Worm (Caenorhabditis elegans) whole organism, dauer: ENCODE results near the gene nhr-237.

ENCODE experiments used
- unc-62 ChIP-seq: sonication (generic microtip); optimal IDR thresholded peaks from 2 replicates; lab custom pipeline; 2017; ENCODE audit warnings: missing biosample characterization, missing genetic modification reagents, missing genetic modification characterization

nhr-237 gene

DNA sequence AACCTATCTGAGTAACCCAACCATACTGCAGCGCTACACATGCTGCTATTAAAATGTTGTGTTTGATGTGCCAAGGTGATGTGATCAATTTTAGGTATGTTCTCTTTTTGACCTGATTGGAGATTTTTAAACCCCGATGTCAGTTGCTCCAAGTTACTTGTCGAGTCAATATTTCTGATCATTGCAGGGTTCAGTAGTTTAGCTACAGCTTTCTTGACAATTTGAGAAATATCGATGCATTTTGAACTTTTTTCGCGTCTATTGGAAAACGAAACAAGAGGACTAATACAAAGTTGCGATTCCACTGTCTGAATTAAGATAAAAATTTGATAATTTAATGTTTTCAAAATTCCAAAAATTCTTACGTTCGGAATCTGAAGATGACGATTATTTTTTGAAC lies 3.2 kb downstream of the nhr-237 start:
- TF ChIP-seq unc-62 (GFP tag; lab: Kevin White, UChicago) = no peak

ce11 chrV:1621494-1621893 lies 5.1 kb downstream of the nhr-237 start, which contains the start of gene nhr-117:
nhr-117 (minus strand) TSS chrV:1621520.
- TF ChIP-seq unc-62 (GFP tag; lab: Kevin White, UChicago) = no peak

- TF ChIP-seq unc-62 (GFP tag; lab: Kevin White, UChicago) = no peak
Measured at ce11 chrV:1620537-1620936, 6.1 kb downstream of the nhr-237 start.

- no peak for TF ChIP-seq unc-62 (GFP tag; lab: Kevin White, UChicago)
Measured at ce11 chrV:1618760-1619159, 7.9 kb downstream of the nhr-237 start, which contains the start of gene nhr-179. nhr-179 (minus strand) TSS chrV:1618860.

DNA sequence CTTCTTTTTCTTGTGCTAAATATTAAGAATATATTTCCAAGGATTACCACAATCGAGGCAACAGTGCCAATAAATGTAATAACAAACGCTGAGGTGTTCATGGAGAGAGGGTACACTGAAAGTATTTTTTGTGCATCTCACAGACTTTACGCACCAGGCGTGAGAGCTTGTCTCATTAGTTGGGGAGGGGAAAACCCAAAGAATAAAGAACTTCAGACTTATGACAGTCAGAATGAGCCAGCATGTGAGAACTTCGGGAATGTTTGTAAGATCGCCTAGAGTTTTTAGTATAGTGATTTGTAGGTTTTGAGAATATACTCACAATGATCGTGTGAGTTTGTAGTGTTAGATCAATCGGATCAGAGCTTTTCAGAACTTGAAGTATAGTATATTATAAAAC lies 11.9 kb downstream of the nhr-237 start, which contains the start of gene srbc-41:
srbc-41 (minus strand) TSS at position 101 of the 400 bp plus-strand sequence.
- no peak for TF ChIP-seq unc-62 (GFP tag; lab: Kevin White, UChicago)

ce11 chrV:1611570-1611969 lies 15.1 kb downstream of the nhr-237 start:
- TF ChIP-seq unc-62 (GFP tag; lab: Kevin White, UChicago) = no peak

DNA sequence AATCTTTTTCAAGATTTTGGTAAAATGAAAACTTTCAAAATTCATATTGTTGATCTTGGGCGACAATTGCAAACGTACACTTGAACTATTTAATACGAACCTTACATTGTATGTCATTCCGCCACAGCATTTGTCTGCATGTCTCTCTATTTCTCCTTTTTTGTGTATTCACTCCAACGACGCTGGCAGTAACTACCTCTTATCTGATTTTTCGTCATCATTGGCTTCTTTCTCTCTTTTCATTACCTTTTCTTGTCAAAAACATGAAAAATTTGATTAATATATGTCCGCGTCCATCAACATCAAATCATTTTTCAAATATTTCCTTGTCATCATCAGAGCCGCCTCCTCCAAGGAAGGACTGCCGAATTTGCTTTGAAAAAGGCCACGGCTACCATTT lies 16.5 kb downstream of the nhr-237 start, which contains the start of gene nhr-177:
nhr-177 (plus strand) TSS at position 167 of the 400 bp plus-strand sequence.
- no peak for TF ChIP-seq unc-62 (GFP tag; lab: Kevin White, UChicago)

DNA sequence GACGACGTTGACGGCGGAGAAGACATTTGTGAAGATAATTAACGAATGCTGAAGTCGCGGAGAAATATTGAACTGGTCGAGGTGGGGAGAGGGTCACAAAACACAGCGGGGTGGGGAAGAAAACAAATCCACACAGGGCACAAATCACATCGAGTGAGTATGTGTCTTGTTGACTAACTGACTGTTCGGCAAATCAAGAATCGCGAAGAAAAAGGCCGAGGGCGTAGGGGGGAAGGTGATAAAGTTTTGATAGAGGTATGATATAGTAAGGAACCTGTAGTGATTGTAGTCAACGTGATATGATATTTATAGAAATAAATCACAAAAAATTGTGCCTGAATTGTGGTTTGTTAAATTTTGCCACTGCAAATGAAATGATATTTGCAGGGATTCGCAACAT lies 18.8 kb downstream of the nhr-237 start, which contains the start of gene nhr-178:
nhr-178 (minus strand) TSS at position 164 of the 400 bp plus-strand sequence.
- no peak for TF ChIP-seq unc-62 (GFP tag; lab: Kevin White, UChicago)

DNA sequence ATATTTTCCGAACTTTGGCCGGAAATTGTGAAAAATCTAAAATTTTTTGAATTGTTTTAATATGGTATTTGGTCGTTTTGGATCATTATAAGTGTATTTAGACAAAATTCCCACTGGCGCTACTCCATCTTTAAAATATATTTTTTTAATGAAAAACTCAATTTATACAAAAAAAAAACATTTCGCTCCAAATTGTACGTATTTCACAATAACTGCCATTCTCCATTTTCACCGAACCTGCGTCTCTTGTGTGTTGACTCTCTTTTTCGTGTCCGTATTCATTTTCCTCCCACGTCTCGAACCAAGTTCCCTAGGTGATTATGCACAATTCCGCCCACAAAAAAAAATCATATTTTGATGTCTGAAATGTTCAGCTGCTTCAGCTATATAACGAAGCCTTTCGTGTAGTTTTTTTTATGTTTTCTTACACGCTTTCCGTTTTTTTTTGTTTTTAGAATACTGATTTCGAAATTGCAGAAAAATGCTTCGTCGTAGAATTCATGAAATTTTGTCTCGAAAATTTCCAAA lies 26.0 kb downstream of the nhr-237 start, which contains the start of gene F16B4.2:
F16B4.2 (plus strand) TSS at position 478 of the 528 bp plus-strand sequence.
- no peak for TF ChIP-seq unc-62 (GFP tag; lab: Kevin White, UChicago)

ce11 chrV:1594554-1595092 lies 32.0 kb downstream of the nhr-237 start:
- no peak for TF ChIP-seq unc-62 (GFP tag; lab: Kevin White, UChicago)

DNA sequence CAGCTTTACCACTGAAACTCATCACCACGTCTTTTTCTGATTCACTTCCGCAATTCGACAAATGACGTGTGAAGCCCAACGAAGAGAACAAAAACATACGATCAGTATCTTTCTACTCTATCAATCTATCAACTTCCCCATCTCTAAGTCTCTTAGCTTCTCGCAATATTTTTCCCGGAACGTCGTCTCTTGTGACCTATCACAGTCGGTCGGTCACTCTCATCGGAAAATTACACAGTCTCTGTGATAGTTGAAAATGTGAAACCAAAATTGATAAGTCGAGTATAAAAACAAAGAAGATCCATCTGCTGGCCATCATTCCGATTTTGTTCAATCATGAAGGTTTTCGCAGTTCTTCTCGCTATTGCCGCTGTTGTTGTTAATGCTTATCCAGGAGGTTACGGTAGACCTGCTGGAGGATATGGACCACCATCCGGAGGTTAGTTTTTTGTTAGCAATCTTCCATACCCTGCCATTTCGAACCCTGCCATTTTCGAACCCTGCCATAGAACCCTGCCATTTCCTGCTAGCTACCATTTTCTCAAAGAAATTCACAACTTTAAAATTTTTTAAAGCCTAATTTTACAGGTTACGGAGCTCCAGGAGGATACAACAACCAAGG lies 32.7 kb downstream of the nhr-237 start, which contains the start of gene F16B4.4:
F16B4.4 (plus strand) TSS at position 221 of the 622 bp plus-strand sequence.
- TF ChIP-seq unc-62 (GFP tag; lab: Kevin White, UChicago) = no peak

DNA sequence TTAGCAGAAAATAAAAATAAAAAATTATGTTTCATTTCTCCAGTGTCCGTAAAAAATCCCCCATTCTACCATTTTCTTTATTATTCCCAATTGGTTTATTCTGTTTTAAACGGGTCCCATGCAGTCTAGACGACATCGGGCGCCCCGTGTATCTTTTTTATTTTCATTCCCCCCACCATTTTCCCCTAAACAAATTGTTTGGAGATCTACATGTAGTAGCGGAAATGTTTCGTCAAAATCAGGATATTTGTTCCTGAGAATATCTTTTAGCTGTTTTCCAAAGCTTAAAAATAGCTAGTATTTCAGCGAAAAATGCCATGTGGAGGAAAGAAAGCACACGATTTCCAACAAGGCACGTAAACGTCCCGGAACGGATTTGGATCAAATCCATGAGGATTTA lies 38.5 kb downstream of the nhr-237 start, which contains the start of gene F16B4.5:
F16B4.5 (plus strand) TSS at position 301 of the 400 bp plus-strand sequence.
- TF ChIP-seq unc-62 (GFP tag; lab: Kevin White, UChicago) = no peak

DNA sequence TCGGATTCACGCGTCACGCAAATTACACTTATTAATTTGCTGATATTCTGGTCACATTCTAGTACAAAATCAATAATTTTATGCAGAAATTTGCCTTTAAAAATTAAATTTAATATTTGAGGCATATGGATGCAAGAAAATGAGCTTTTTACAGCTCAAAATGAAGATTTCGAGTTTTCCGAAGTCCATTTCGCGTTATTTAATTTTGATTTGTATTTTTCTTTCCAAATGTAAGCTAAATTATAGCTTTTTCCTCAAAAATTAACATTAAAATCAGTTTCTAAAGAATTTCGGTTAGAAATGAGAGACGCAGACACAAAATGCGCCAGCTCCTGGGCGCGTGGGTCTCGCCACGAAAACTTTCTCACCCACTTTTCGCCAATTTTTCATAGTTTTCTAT lies 39.7 kb downstream of the nhr-237 start, which contains the start of gene F16B4.6:
F16B4.6 (plus strand) TSS at position 301 of the 400 bp plus-strand sequence.
- no peak for TF ChIP-seq unc-62 (GFP tag; lab: Kevin White, UChicago)

- TF ChIP-seq unc-62 (GFP tag; lab: Kevin White, UChicago) = no peak
Measured at ce11 chrV:1585411-1585810, 41.2 kb downstream of the nhr-237 start, which contains the start of gene F16B4.7. F16B4.7 (plus strand) TSS chrV:1585711.

ce11 chrV:1583242-1583641 lies 43.4 kb downstream of the nhr-237 start:
- no peak for TF ChIP-seq unc-62 (GFP tag; lab: Kevin White, UChicago)

DNA sequence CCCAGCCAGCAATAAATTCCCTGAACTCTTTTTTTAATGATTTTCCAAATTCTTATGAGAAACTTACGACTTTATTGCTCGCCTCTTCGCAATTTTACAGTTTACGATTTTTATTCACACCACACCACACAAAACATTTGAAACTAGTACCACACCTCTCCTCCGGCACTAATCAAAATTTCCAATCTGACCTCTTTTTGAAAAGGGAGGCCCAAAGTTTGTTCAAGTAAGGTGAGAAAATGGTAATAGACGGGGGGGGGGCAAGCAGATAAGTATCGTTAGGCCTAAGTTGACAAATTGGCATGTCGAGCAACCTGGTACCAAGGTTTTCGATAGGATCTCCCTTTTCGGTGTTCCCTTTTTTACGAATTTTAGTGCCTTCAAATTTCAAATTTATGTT lies 46.8 kb downstream of the nhr-237 start:
- no peak for TF ChIP-seq unc-62 (GFP tag; lab: Kevin White, UChicago)
